Worm (Caenorhabditis elegans) whole organism, L4/young adult: ENCODE results near the gene ZK354.6.
"Not testable (repeated sequence)": the region's sequence is repeated elsewhere in the genome, so short reads cannot be mapped to it uniquely, and the experiment has no call there.

Source experiments
- W03F9.2 ChIP-seq: fragments of 150-350 bp; optimal IDR thresholded peaks from 2 replicates; lab custom pipeline; 2014; ENCODE audit warnings: missing biosample characterization, missing genetic modification characterization
- him-1 ChIP-seq: sonication (generic microtip); optimal IDR thresholded peaks from 2 replicates; lab custom pipeline; 2016; ENCODE audit warnings: missing genotype, missing genetic modification reagents, missing genetic modification characterization, missing compliant biosample characterization

DNA sequence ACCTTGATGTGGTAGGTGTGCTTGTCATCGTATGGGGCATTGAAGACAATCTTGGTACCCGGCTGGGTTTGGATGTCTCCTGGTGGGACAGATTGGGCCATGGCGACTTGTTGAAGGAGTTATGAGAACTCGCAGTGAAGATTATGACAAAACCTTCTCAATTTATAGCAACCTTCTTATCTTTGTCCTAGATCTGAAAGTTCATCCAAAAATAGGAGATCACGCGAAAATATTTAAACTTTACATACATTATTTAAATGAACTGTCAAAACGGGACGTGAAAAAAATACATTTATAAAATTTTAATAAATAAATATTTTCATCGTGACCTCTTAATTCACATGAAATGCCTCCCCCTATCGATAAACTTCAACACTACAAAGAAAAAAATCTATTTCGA lies 15.7 kb upstream of the ZK354.6 start, which contains the start of the genes msp-59 and ZK354.2:
- not testable (repeated sequence) for TF ChIP-seq W03F9.2, him-1 (tag; lab: Kevin White, UChicago)
